Fruit fly (Drosophila melanogaster) ovary, adult (tissue): ENCODE data around the gene Lk6.

Experiments
- CG17801 ChIP-seq: fragments of 200-800 bp; optimal IDR thresholded peaks from 2 replicates; lab custom pipeline; 2019; ENCODE audit warnings: missing biosample characterization, mild to moderate bottlenecking, missing genetic modification characterization, moderate library complexity; ENCODE audit not compliant: partially characterized antibody

Lk6 gene

dm6 chr3R:11758160-11758506 is 6.1 kb downstream of the Lk6 start:
- TF ChIP-seq CG17801 (GFP tag; lab: Kevin White, UChicago) = no peak

dm6 chr3R:11757197-11757856 is 6.9 kb downstream of the Lk6 start:
- TF ChIP-seq CG17801 (GFP tag; lab: Kevin White, UChicago) = no peak

- TF ChIP-seq CG17801 (GFP tag; lab: Kevin White, UChicago) = no peak
Measured at dm6 chr3R:11756762-11757161, 7.5 kb downstream of the Lk6 start.

- no peak for TF ChIP-seq CG17801 (GFP tag; lab: Kevin White, UChicago)
Measured at dm6 chr3R:11751756-11752155, 12.5 kb downstream of the Lk6 start.

- TF ChIP-seq CG17801 (GFP tag; lab: Kevin White, UChicago) = no peak
Measured at dm6 chr3R:11750294-11750432, 14.1 kb downstream of the Lk6 start, which contains the start of gene CG43062. CG43062 (plus strand) TSS chr3R:11750333.

- peak; percentile 35 for TF ChIP-seq CG17801 (GFP tag; lab: Kevin White, UChicago)
Measured at dm6 chr3R:11749297-11750293, 14.7 kb downstream of the Lk6 start, which contains the start of gene CG6923. CG6923 (minus strand) TSS chr3R:11750029.

dm6 chr3R:11741730-11742203 is 22.5 kb downstream of the Lk6 start, which contains the start of the genes Blm and CG14722:
Blm (minus strand) TSS chr3R:11741783.
CG14722 (plus strand) TSS chr3R:11741890.
- TF ChIP-seq CG17801 (GFP tag; lab: Kevin White, UChicago) = no peak

dm6 chr3R:11735337-11735736 is 28.9 kb downstream of the Lk6 start, which contains the start of gene CG14721:
CG14721 (plus strand) TSS chr3R:11735447.
- TF ChIP-seq CG17801 (GFP tag; lab: Kevin White, UChicago) = no peak

- TF ChIP-seq CG17801 (GFP tag; lab: Kevin White, UChicago) = no peak
Measured at dm6 chr3R:11721593-11721992, 42.7 kb downstream of the Lk6 start, which contains the start of gene CG12594. CG12594 (plus strand) TSS chr3R:11721734.

dm6 chr3R:11711376-11711775 is 52.9 kb downstream of the Lk6 start, which contains the start of gene CG14720:
CG14720 (plus strand) TSS chr3R:11711676.
- TF ChIP-seq CG17801 (GFP tag; lab: Kevin White, UChicago) = no peak

dm6 chr3R:11703730-11704129 is 60.5 kb downstream of the Lk6 start, which contains the start of gene I-t:
I-t (plus strand) TSS chr3R:11704030.
- no peak for TF ChIP-seq CG17801 (GFP tag; lab: Kevin White, UChicago)
